Worm (Caenorhabditis elegans) whole organism, young adult: ENCODE measurements around the gene C50F4.16.

ENCODE experiments used
- F49E8.2 ChIP-seq: sonication (generic microtip); optimal IDR thresholded peaks from 3 replicates; lab custom pipeline; 2017; ENCODE audit warnings: missing genetic modification characterization, mild to moderate bottlenecking, missing compliant biosample characterization, antibody characterized with exemption, moderate library complexity; ENCODE audit not compliant: insufficient read depth
- F57A8.1 ChIP-seq: fragments of 200-800 bp; sonication (Bioruptor generic); optimal IDR thresholded peaks from 2 replicates; lab custom pipeline; 2018; ENCODE audit warnings: mild to moderate bottlenecking, missing genetic modification characterization, moderate library complexity, missing compliant biosample characterization
- Y67H2A.10 ChIP-seq: fragments of 200-800 bp; sonication (Bioruptor generic); conservative IDR thresholded peaks from 2 replicates; pipeline ENCODE4 v1.3.6; 2022; ENCODE audit warnings: missing genetic modification reagents, missing genetic modification characterization, missing compliant biosample characterization
- ama-1 ChIP-seq, 3 experiments: fragments of 150-350 bp in 1 of 3; sonication (generic microtip) in 2 of 3; optimal IDR thresholded peaks; 2 replicates each; lab custom pipeline; 2014 to 2018; ENCODE audit warnings: missing biosample characterization in 2 of 3, missing genetic modification characterization in 2 of 3, missing genetic modification reagents in 2 of 3
- cebp-2 ChIP-seq: fragments of 200-800 bp; sonication (Bioruptor generic); IDR thresholded peaks from 2 replicates; pipeline ENCODE4 v1.3.6; 2022; ENCODE audit warnings: missing genetic modification characterization, missing compliant biosample characterization
- lin-35 ChIP-seq, 3 experiments: fragments of 150-350 bp in 2 of 3; sonication (generic microtip) in 1 of 3; optimal IDR thresholded peaks; 2 replicates each; lab custom pipeline; 2014 to 2018; ENCODE audit warnings: missing biosample characterization in 3 of 3, missing genetic modification characterization in 3 of 3, missing genetic modification reagents in 3 of 3
- madf-10 ChIP-seq: sonication (generic microtip); optimal IDR thresholded peaks from 2 replicates; lab custom pipeline; 2016; ENCODE audit warnings: mild to moderate bottlenecking, missing genetic modification characterization, missing compliant biosample characterization
- rcor-1 ChIP-seq: fragments of 200-800 bp; sonication (Bioruptor generic); IDR thresholded peaks from 2 replicates; pipeline ENCODE4 v1.3.6; 2022; ENCODE audit warnings: missing genetic modification reagents, missing genetic modification characterization, missing compliant biosample characterization
- sptf-2 ChIP-seq: fragments of 200-800 bp; sonication (Bioruptor generic); optimal IDR thresholded peaks from 2 replicates; lab custom pipeline; 2018; ENCODE audit warnings: mild to moderate bottlenecking, missing genetic modification characterization, missing compliant biosample characterization
- unc-62 ChIP-seq: fragments of 150-350 bp; optimal IDR thresholded peaks from 2 replicates; lab custom pipeline; 2014; ENCODE audit warnings: missing biosample characterization, missing genetic modification reagents, missing genetic modification characterization

ce11 chrV:9509597-9509996 is 31.8 kb downstream of the C50F4.16 start:
- TF ChIP-seq lin-35 (GFP tag; optimal IDR thresholded peaks at IDR 0.05; lab: Kevin White, UChicago) (no peak), madf-10 (tag; lab: Kevin White, UChicago) (no peak), F49E8.2 (tag; lab: Kevin White, UChicago) (no peak), cebp-2 (no peak), rcor-1 (GFP tag; lab: Robert Waterston, UW) (no peak), F57A8.1 (GFP tag; lab: Kevin White, UChicago) (no peak), unc-62 (no peak), sptf-2 (GFP tag; lab: Kevin White, UChicago) (no peak), ama-1 (optimal IDR thresholded peaks at IDR 0.05; lab: Kevin White, UChicago) (no peak), ama-1 (GFP tag; optimal IDR thresholded peaks at IDR 0.05; lab: Kevin White, UChicago) (no peak), Y67H2A.10 (GFP tag; lab: Robert Waterston, UW) (no peak)
